Fruit fly (Drosophila melanogaster): ENCODE data around the gene step.

The step gene

dm6 chr2L:21786991-21787390 is 29.7 kb upstream of the step start (continued):
- TF ChIP-seq NFAT (GFP tag; IDR thresholded peaks at IDR 0.05) (no peak), CG3065 (GFP tag; optimal IDR thresholded peaks at IDR 0.05) (no peak), CG13894 (tag; optimal IDR thresholded peaks at IDR 0.05) (peak; percentile 72), CG7786 (GFP tag; optimal IDR thresholded peaks at IDR 0.05) (peak; percentile 33), hth (optimal IDR thresholded peaks at IDR 0.05) (no peak), CG33213 (GFP tag; optimal IDR thresholded peaks at IDR 0.05) (no peak), E2f2 (GFP tag; IDR thresholded peaks at IDR 0.05) (0 out of 2 replicates have a peak, but pooled peaks have one; percentile 27), Taf1 (GFP tag; IDR thresholded peaks at IDR 0.05) (peak; percentile 22; the same call in 1 of the 2 replicates), CG6854 (GFP tag; optimal IDR thresholded peaks at IDR 0.05) (no peak), CG34376 (GFP tag; optimal IDR thresholded peaks at IDR 0.05) (no peak), slou (GFP tag; optimal IDR thresholded peaks at IDR 0.05) (no peak), stwl (tag; optimal IDR thresholded peaks at IDR 0.05) (no peak), CG3838 (GFP tag; optimal IDR thresholded peaks at IDR 0.05) (no peak), dm (GFP tag; optimal IDR thresholded peaks at IDR 0.05) (peak; percentile 7), sqz (GFP tag; optimal IDR thresholded peaks at IDR 0.05) (peak; percentile 29), CG17186 (GFP tag; optimal IDR thresholded peaks at IDR 0.05) (no peak), CG12391 (tag; optimal IDR thresholded peaks at IDR 0.05) (peak; percentile 68), Dfd (GFP tag; optimal IDR thresholded peaks at IDR 0.05) (no peak), Dip3 (GFP tag; optimal IDR thresholded peaks at IDR 0.05) (no peak), CG8924 (tag; optimal IDR thresholded peaks at IDR 0.05) (peak; percentile 62), lola (GFP tag; optimal IDR thresholded peaks at IDR 0.05) (peak in 1 of 3 experiments; percentile 32), CG10209 (GFP tag; optimal IDR thresholded peaks at IDR 0.05) (peak; percentile 39), CG13775 (GFP tag; optimal IDR thresholded peaks at IDR 0.05) (peak; percentile 41), fd64A (GFP tag; optimal IDR thresholded peaks at IDR 0.05) (no peak), croc (GFP tag; conservative IDR thresholded peaks at IDR 0.05) (peak; percentile 27; the same call in 2 of the 3 replicates), CG15269 (tag; optimal IDR thresholded peaks at IDR 0.05) (peak; percentile 60), twi (tag; optimal IDR thresholded peaks at IDR 0.05) (no peak), eyg (GFP tag; optimal IDR thresholded peaks at IDR 0.05) (no peak), Gug (GFP tag; IDR thresholded peaks at IDR 0.05) (peak; percentile 68; the same call in 3 of the 4 replicates), CG33557 (GFP tag; optimal IDR thresholded peaks at IDR 0.05) (peak; percentile 11), grau (tag; optimal IDR thresholded peaks at IDR 0.05) (peak; percentile 64), ci (GFP tag; IDR thresholded peaks at IDR 0.05) (peak; percentile 85; the same call in 2 of the 3 replicates), Aef1 (GFP tag; IDR thresholded peaks at IDR 0.05) (peak; percentile 37; the same call in 1 of the 3 replicates), Hr51 (GFP tag; optimal IDR thresholded peaks at IDR 0.05) (peak; percentile 29 to 64), NfI (GFP tag; optimal IDR thresholded peaks at IDR 0.05) (peak; percentile 56), CG1602 (GFP tag; optimal IDR thresholded peaks at IDR 0.05) (peak; percentile 32), CG10147 (GFP tag; optimal IDR thresholded peaks at IDR 0.05) (peak; percentile 20), nerfin-1 (tag; optimal IDR thresholded peaks at IDR 0.05) (peak; percentile 36), Pdp1 (GFP tag; optimal IDR thresholded peaks at IDR 0.05) (peak in 1 of 2 experiments; percentile 16), stc (GFP tag; IDR thresholded peaks at IDR 0.05) (peak; percentile 45; the same call in 1 of the 2 replicates), Ssrp (tag; optimal IDR thresholded peaks at IDR 0.05) (peak; percentile 26), slbo (GFP tag; IDR thresholded peaks at IDR 0.05) (peak; percentile 74), CG12769 (tag; optimal IDR thresholded peaks at IDR 0.05) (peak; percentile 60), tap (tag; optimal IDR thresholded peaks at IDR 0.05) (peak; percentile 30), Hmr (GFP tag; optimal IDR thresholded peaks at IDR 0.05) (peak; percentile 75), kay (GFP tag; optimal IDR thresholded peaks at IDR 0.05) (no peak), CG12104 (GFP tag; optimal IDR thresholded peaks at IDR 0.05) (no peak), lov (optimal IDR thresholded peaks at IDR 0.05) (no peak), lov (GFP tag; IDR thresholded peaks at IDR 0.05) (no peak; the same call in 2 of the 3 replicates), Ets65A (GFP tag) (peak; percentile 90), CG1792 (GFP tag; optimal IDR thresholded peaks at IDR 0.05) (peak; percentile 28)
